Worm (Caenorhabditis elegans) whole organism, L1 larva: ENCODE measurements around the gene F02C12.3.

Experiments
- C16A3.4 ChIP-seq: fragments of 150-350 bp; optimal IDR thresholded peaks from 2 replicates; lab custom pipeline; 2014; ENCODE audit warnings: missing biosample characterization, missing genetic modification characterization
- C34B4.2 ChIP-seq: sonication (generic microtip); optimal IDR thresholded peaks from 2 replicates; lab custom pipeline; 2017; ENCODE audit warnings: mild to moderate bottlenecking, missing genetic modification characterization, missing compliant biosample characterization
- F16B12.6 ChIP-seq: fragments of 150-350 bp; optimal IDR thresholded peaks from 2 replicates; lab custom pipeline; 2014; ENCODE audit warnings: missing biosample characterization, missing genetic modification characterization
- blmp-1 ChIP-seq: fragments of 150-350 bp; optimal IDR thresholded peaks from 2 replicates; lab custom pipeline; 2014; ENCODE audit warnings: missing biosample characterization, missing genetic modification characterization
- ceh-8 ChIP-seq: fragments of 200-800 bp; sonication (Bioruptor generic); optimal IDR thresholded peaks from 2 replicates; lab custom pipeline; 2018; ENCODE audit warnings: mild to moderate bottlenecking, missing genetic modification characterization, moderate library complexity, missing compliant biosample characterization
- ceh-82 ChIP-seq, 3 experiments: fragments of 150-350 bp in 1 of 3; sonication (generic microtip) in 2 of 3; optimal IDR thresholded peaks; 2 replicates each; lab custom pipeline; 2014 to 2017; ENCODE audit warnings: missing biosample characterization in 3 of 3, missing genetic modification characterization in 3 of 3
- dpl-1 ChIP-seq, 3 experiments: fragments of 150-350 bp in 2 of 3; sonication (generic microtip) in 1 of 3; optimal IDR thresholded peaks; 2 replicates each; lab custom pipeline; 2014 to 2017; ENCODE audit warnings: missing biosample characterization in 3 of 3, missing genetic modification characterization in 3 of 3, missing genetic modification reagents in 3 of 3
- dsc-1 ChIP-seq: sonication (generic microtip); optimal IDR thresholded peaks from 2 replicates; lab custom pipeline; 2016; ENCODE audit warnings: mild to moderate bottlenecking, missing genetic modification characterization, missing compliant biosample characterization
- efl-3 ChIP-seq: fragments of 200-800 bp; sonication (Bioruptor generic); optimal IDR thresholded peaks from 2 replicates; lab custom pipeline; 2018; ENCODE audit warnings: mild to moderate bottlenecking, missing genetic modification characterization, missing compliant biosample characterization
- egl-13 ChIP-seq: sonication (generic microtip); optimal IDR thresholded peaks from 2 replicates; lab custom pipeline; 2016; ENCODE audit warnings: missing genotype, missing genetic modification reagents, missing genetic modification characterization, missing compliant biosample characterization
- elt-2 ChIP-seq: sonication (generic microtip); optimal IDR thresholded peaks from 2 replicates; lab custom pipeline; 2016; ENCODE audit warnings: missing genetic modification characterization, mild to moderate bottlenecking, inconsistent platforms, missing compliant biosample characterization, missing genetic modification reagents
- elt-3 ChIP-seq, 6 experiments: fragments of 150-350 bp in 1 of 6; sonication (generic microtip); optimal IDR thresholded peaks; 2 replicates each; lab custom pipeline; 2017 to 2018; ENCODE audit warnings: missing biosample characterization in 6 of 6, missing genetic modification characterization in 6 of 6, inconsistent platforms in 1 of 6
- ets-5 ChIP-seq: fragments of 200-800 bp; sonication (Bioruptor generic); IDR thresholded peaks from 2 replicates; pipeline ENCODE4 v1.3.6; 2022; ENCODE audit warnings: missing genetic modification characterization, missing compliant biosample characterization
- fkh-10 ChIP-seq: sonication (generic microtip); optimal IDR thresholded peaks from 2 replicates; lab custom pipeline; 2017; ENCODE audit warnings: missing biosample characterization, missing genetic modification reagents, missing genetic modification characterization
- hlh-4 ChIP-seq: sonication (generic microtip); optimal IDR thresholded peaks from 2 replicates; lab custom pipeline; 2016; ENCODE audit warnings: mild to moderate bottlenecking, missing genetic modification characterization, missing compliant biosample characterization
- irx-1 ChIP-seq: sonication (generic microtip); optimal IDR thresholded peaks from 2 replicates; lab custom pipeline; 2016; ENCODE audit warnings: missing genetic modification characterization, missing compliant biosample characterization
- isw-1 ChIP-seq: fragments of 200-800 bp; sonication (Bioruptor generic); IDR thresholded peaks from 2 replicates; pipeline ENCODE4 v1.3.6; 2022; ENCODE audit warnings: missing genetic modification characterization, missing compliant biosample characterization
- lin-35 ChIP-seq, 2 experiments: fragments of 150-350 bp; optimal IDR thresholded peaks; 2 replicates each; lab custom pipeline; 2014; ENCODE audit warnings: missing biosample characterization in 2 of 2, missing genetic modification characterization in 2 of 2, missing genetic modification reagents in 2 of 2
- lin-39 ChIP-seq: fragments of 150-350 bp; optimal IDR thresholded peaks from 2 replicates; lab custom pipeline; 2014; ENCODE audit warnings: missing biosample characterization, missing genetic modification reagents, missing genetic modification characterization
- mab-9 ChIP-seq: fragments of 200-800 bp; sonication (Bioruptor generic); IDR thresholded peaks from 2 replicates; pipeline ENCODE4 v1.3.6; 2022; ENCODE audit warnings: missing genetic modification reagents, missing genetic modification characterization, missing compliant biosample characterization
- nhr-12 ChIP-seq: sonication (generic microtip); optimal IDR thresholded peaks from 2 replicates; lab custom pipeline; 2017; ENCODE audit warnings: missing biosample characterization, missing genetic modification characterization
- nhr-19 ChIP-seq: fragments of 200-800 bp; sonication (Bioruptor generic); conservative IDR thresholded peaks from 2 replicates; pipeline ENCODE4 v1.3.6; 2022; ENCODE audit warnings: missing genetic modification characterization, missing compliant biosample characterization
- nhr-237 ChIP-seq: fragments of 150-350 bp; optimal IDR thresholded peaks from 2 replicates; lab custom pipeline; 2014; ENCODE audit warnings: missing biosample characterization, missing genetic modification characterization
- nhr-47 ChIP-seq: sonication (generic microtip); optimal IDR thresholded peaks from 2 replicates; lab custom pipeline; 2016; ENCODE audit warnings: mild to moderate bottlenecking, missing genetic modification characterization, moderate library complexity, missing compliant biosample characterization
- nhr-76 ChIP-seq: sonication (generic microtip); optimal IDR thresholded peaks from 2 replicates; lab custom pipeline; 2017; ENCODE audit warnings: missing biosample characterization, missing genetic modification characterization
- nhr-77 ChIP-seq: fragments of 150-350 bp; optimal IDR thresholded peaks from 2 replicates; lab custom pipeline; 2014; ENCODE audit warnings: missing biosample characterization, missing genetic modification characterization
- pqm-1 ChIP-seq: sonication (generic microtip); optimal IDR thresholded peaks from 3 replicates; lab custom pipeline; 2017; ENCODE audit warnings: missing biosample characterization, missing genetic modification characterization
- snu-23 ChIP-seq: sonication (generic microtip); optimal IDR thresholded peaks from 2 replicates; lab custom pipeline; 2016; ENCODE audit warnings: missing genetic modification characterization, missing compliant biosample characterization
- sptf-1 ChIP-seq: fragments of 150-350 bp; optimal IDR thresholded peaks from 2 replicates; lab custom pipeline; 2014; ENCODE audit warnings: missing biosample characterization, missing genetic modification characterization
- swsn-7 ChIP-seq: sonication (generic microtip); optimal IDR thresholded peaks from 2 replicates; lab custom pipeline; 2016; ENCODE audit warnings: missing genetic modification characterization, missing compliant biosample characterization
- tbx-2 ChIP-seq: sonication (generic microtip); optimal IDR thresholded peaks from 2 replicates; lab custom pipeline; 2016; ENCODE audit warnings: missing genetic modification characterization, missing compliant biosample characterization
- tlp-1 ChIP-seq: fragments of 150-350 bp; optimal IDR thresholded peaks from 2 replicates; lab custom pipeline; 2014; ENCODE audit warnings: missing biosample characterization, missing genetic modification characterization
- unc-130 ChIP-seq: fragments of 150-350 bp; optimal IDR thresholded peaks from 2 replicates; lab custom pipeline; 2017; ENCODE audit warnings: missing biosample characterization, missing genetic modification characterization, inconsistent platforms
- unc-86 ChIP-seq: sonication (generic microtip); optimal IDR thresholded peaks from 2 replicates; lab custom pipeline; 2016; ENCODE audit warnings: missing genetic modification characterization, missing compliant biosample characterization
- vab-15 ChIP-seq: sonication (generic microtip); optimal IDR thresholded peaks from 2 replicates; lab custom pipeline; 2017; ENCODE audit warnings: missing genotype, mild to moderate bottlenecking, missing genetic modification characterization, missing compliant biosample characterization
- xbp-1 ChIP-seq: sonication (generic microtip); optimal IDR thresholded peaks from 2 replicates; lab custom pipeline; 2016; ENCODE audit warnings: missing genetic modification characterization, missing compliant biosample characterization
- ztf-11 ChIP-seq, 2 experiments: sonication (generic microtip); optimal IDR thresholded peaks; 2 replicates each; lab custom pipeline; 2016 to 2017; ENCODE audit warnings: missing genetic modification characterization in 2 of 2, missing biosample characterization in 1 of 2, missing compliant biosample characterization in 1 of 2
- ztf-4 ChIP-seq: fragments of 150-350 bp; optimal IDR thresholded peaks from 2 replicates; lab custom pipeline; 2014; ENCODE audit warnings: missing biosample characterization, missing genetic modification characterization

Gene F02C12.3

DNA sequence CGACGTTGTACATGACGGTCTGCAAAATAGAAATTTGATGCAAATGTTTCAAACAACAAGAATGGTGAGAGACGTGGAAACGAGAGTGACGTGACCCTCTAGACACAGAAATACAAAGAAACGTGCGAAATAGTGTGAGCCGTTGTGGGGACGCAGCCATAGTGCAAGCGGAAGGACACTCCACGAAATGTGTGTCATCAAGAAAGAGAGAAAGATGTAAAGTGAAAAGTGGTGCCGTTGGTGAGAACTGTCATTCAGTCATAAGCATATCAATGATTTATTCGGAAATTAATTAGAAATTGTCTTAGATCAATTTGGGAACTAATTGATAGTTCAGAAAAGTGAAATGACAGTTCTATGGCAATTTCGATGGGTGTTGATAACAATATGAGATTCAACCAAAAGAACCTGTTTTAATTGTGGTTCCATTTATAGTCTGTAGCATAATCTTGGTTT is 23.1 kb downstream of the F02C12.3 start, which contains the start of gene C29F7.3 (continued):
- TF ChIP-seq vab-15 (tag; lab: Kevin White, UChicago) (no peak), dsc-1 (tag; lab: Kevin White, UChicago) (no peak), tbx-2 (no peak), egl-13 (tag; lab: Kevin White, UChicago) (no peak), lin-39 (tag; lab: Kevin White, UChicago) (no peak), mab-9 (GFP tag; lab: Robert Waterston, UW) (no peak), pqm-1 (tag; lab: Kevin White, UChicago) (no peak), swsn-7 (tag; lab: Kevin White, UChicago) (no peak), ztf-11 (tag; optimal IDR thresholded peaks at IDR 0.05; lab: Kevin White, UChicago) (no peak), nhr-237 (tag; lab: Kevin White, UChicago) (no peak), efl-3 (no peak), blmp-1 (tag; lab: Kevin White, UChicago) (peak; percentile 62), xbp-1 (no peak), dpl-1 (GFP tag; optimal IDR thresholded peaks at IDR 0.05; lab: Kevin White, UChicago) (no peak), nhr-47 (tag; lab: Kevin White, UChicago) (peak; percentile 7)
- TF ChIP-seq, all 84 proteins: peak for 12

DNA sequence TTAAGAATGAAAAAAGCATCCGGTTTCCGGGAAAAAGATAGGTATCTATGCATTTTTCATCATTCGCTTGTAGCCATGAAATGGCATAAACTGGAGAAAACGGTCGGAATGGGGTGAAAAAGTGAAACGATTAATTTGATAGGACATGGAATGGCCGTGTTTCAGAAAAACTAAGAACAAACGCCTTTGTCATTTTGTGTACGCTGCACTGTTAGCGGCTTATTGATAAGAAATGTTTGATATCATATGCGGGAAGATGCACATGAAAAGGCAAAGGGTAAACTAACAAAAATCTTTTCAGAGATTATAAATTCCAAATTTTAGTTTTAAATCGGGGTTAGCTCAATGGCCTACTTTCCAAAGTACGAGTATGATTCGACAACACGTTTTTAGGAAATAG is 24.3 kb downstream of the F02C12.3 start:
- TF ChIP-seq elt-3 (tag; optimal IDR thresholded peaks at IDR 0.05; lab: Kevin White, UChicago) (no peak), lin-35 (GFP tag; optimal IDR thresholded peaks at IDR 0.05; lab: Kevin White, UChicago) (peak in 1 of 2 experiments; percentile 3), C16A3.4 (tag; lab: Kevin White, UChicago) (no peak), nhr-12 (tag; lab: Kevin White, UChicago) (no peak), elt-2 (tag; lab: Kevin White, UChicago) (peak; percentile 57), ceh-8 (no peak), C34B4.2 (tag; lab: Kevin White, UChicago) (no peak), hlh-4 (tag; lab: Kevin White, UChicago) (no peak), F16B12.6 (tag; lab: Kevin White, UChicago) (no peak), ets-5 (no peak), nhr-77 (tag; lab: Kevin White, UChicago) (no peak), snu-23 (GFP tag; lab: Kevin White, UChicago) (no peak)

DNA sequence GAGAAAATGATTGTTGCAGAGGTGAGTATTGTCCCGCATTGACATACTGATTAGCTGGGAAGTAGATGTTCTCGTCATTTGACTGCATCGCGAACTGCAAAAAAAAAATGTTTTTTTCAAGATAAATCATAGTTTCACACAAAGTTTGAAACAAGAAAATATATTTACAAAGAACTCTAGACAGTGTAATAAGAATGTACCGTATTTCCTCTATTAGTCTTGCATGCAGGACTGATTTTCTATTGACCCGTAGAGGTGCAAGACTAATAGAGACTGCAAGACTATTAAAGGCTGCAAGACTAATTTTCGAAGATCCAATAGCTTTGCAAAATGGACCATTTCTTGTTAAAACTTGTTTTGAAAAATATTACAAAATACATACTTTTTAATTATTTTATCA is 26.6 kb downstream of the F02C12.3 start, which contains the start of gene fkh-3:
TSS of gene fkh-3 (minus strand) at position 101 of the 400 bp plus-strand sequence.
- TF ChIP-seq elt-3 (tag; optimal IDR thresholded peaks at IDR 0.05; lab: Kevin White, UChicago), result no peak
- no peak for TF ChIP-seq tlp-1
- TF ChIP-seq unc-130 (tag; lab: Kevin White, UChicago), result no peak
- no peak for TF ChIP-seq sptf-1 (tag; lab: Kevin White, UChicago)
- TF ChIP-seq C16A3.4 (tag; lab: Kevin White, UChicago), result no peak
- no peak for TF ChIP-seq unc-86
- no peak for TF ChIP-seq fkh-10 (GFP tag; lab: Kevin White, UChicago)
- no peak for TF ChIP-seq irx-1 (tag; lab: Kevin White, UChicago)
- TF ChIP-seq C34B4.2 (tag; lab: Kevin White, UChicago), result no peak
- TF ChIP-seq lin-35 (GFP tag; optimal IDR thresholded peaks at IDR 0.05; lab: Kevin White, UChicago), result no peak
- no peak for TF ChIP-seq tbx-2
- no peak for TF ChIP-seq ztf-4 (tag; lab: Kevin White, UChicago)
- TF ChIP-seq nhr-76 (tag; lab: Kevin White, UChicago), result no peak
- no peak for TF ChIP-seq ztf-11 (tag; optimal IDR thresholded peaks at IDR 0.05; lab: Kevin White, UChicago)
- no peak for TF ChIP-seq nhr-19
- no peak for TF ChIP-seq isw-1
- TF ChIP-seq ceh-82 (tag; optimal IDR thresholded peaks at IDR 0.05; lab: Kevin White, UChicago), result no peak
- no peak for TF ChIP-seq efl-3
